Fruit fly (Drosophila melanogaster): ENCODE results near the gene CG3288.
A peak's percentile ranks its signal among the peaks of the same experiment; 100 is the strongest.

DNA sequence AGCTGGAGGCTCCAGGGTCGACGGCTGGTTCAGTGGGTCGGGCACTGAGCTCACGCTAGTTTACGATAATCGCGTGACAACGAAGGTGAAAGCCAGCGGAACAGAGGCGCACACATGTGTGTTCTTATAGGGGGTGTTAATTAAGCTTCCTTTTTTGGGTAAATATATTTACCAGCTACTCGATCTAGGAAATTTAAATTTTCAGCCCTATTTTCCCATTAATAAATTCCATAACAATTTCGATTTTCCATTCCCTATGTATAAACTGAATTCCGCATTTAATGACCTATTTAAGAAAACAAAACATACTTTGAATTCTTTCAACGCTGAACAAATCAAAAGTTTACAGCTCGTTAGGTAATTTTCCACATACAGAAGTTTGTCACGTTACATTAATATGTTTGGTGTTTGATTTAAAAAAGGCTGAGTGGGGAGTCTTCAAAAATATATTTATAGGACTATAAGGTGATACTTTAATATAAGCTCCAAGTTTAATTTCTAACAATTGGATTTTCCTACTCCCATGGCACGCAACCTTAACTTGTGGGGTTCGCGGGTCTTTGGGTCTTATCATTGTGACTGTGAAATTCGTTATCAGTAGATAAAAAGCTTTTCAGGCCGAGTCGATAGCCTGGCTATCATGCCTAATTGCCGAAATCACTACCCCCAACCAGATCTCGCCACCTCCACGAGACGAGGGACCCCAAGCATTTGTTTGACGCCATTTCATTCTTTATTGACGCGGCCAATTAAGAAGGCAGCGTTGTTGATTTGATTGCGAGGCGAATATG lies 1.3 kb downstream of the CG3288 start, which contains the start of gene CG13255:
- TF ChIP-seq CG2712 (tag; optimal IDR thresholded peaks at IDR 0.05) (peak; percentile 3), knrl (GFP tag; IDR thresholded peaks at IDR 0.05; ENCODE audit: partially characterized antibody) (no peak), pan (optimal IDR thresholded peaks at IDR 0.05) (no peak), pan (GFP tag; optimal IDR thresholded peaks at IDR 0.05 in 1 of 2, IDR thresholded peaks at IDR 0.05 in 1 of 2) (peak in 1 of 2 experiments; percentile 14), HHEX (GFP tag; optimal IDR thresholded peaks at IDR 0.05) (peak; percentile 37), klu (GFP tag; IDR thresholded peaks at IDR 0.05) (no peak; the same call in 1 of the 2 replicates), CG5180 (GFP tag; optimal IDR thresholded peaks at IDR 0.05) (no peak)
